Worm (Caenorhabditis elegans) whole organism, L4/young adult: Measurements from ENCODE around the gene sra-39.

Experiments
- W03F9.2 ChIP-seq: fragments of 150-350 bp; optimal IDR thresholded peaks from 2 replicates; lab custom pipeline; 2014; ENCODE audit warnings: missing biosample characterization, missing genetic modification characterization
- dao-5 ChIP-seq: sonication (generic microtip); optimal IDR thresholded peaks from 2 replicates; lab custom pipeline; 2016; ENCODE audit warnings: missing genotype, missing genetic modification characterization, moderate library complexity, missing compliant biosample characterization
- him-1 ChIP-seq: sonication (generic microtip); optimal IDR thresholded peaks from 2 replicates; lab custom pipeline; 2016; ENCODE audit warnings: missing genotype, missing genetic modification reagents, missing genetic modification characterization, missing compliant biosample characterization

- TF ChIP-seq him-1 (tag; lab: Kevin White, UChicago) (no peak), dao-5 (tag; lab: Kevin White, UChicago) (no peak), W03F9.2 (tag; lab: Kevin White, UChicago) (no peak)
Observed at ce11 chrX:13878082-13878481, 25.1 kb downstream of the sra-39 start.
